Fruit fly (Drosophila melanogaster) whole organism, wandering third instar larva: Measurements from ENCODE around the gene Ac78C.

Experiments used
- Abd-B ChIP-seq: fragments of >200 bp; optimal IDR thresholded peaks from 2 replicates; lab custom pipeline; 2017; ENCODE audit warnings: missing biosample characterization, missing genetic modification characterization
- CG9705 ChIP-seq: fragments of 200-800 bp; sonication (Bioruptor generic); optimal IDR thresholded peaks from 2 replicates; lab custom pipeline; 2018; ENCODE audit warnings: missing biosample characterization, mild to moderate bottlenecking, missing genetic modification characterization
- Hnf4 ChIP-seq: fragments of 200-800 bp; sonication (Bioruptor generic); optimal IDR thresholded peaks from 2 replicates; lab custom pipeline; 2016; ENCODE audit warnings: missing biosample characterization, mild to moderate bottlenecking, missing genetic modification characterization
- Hr78 ChIP-seq: fragments of >200 bp; optimal IDR thresholded peaks from 2 replicates; lab custom pipeline; 2017; ENCODE audit warnings: missing biosample characterization, missing genetic modification characterization
- N ChIP-seq: fragments of >200 bp; optimal IDR thresholded peaks from 2 replicates; lab custom pipeline; 2018; ENCODE audit warnings: missing biosample characterization, missing external identifiers, missing genetic modification characterization
- OdsH ChIP-seq: fragments of 200-800 bp; sonication (Bioruptor generic); optimal IDR thresholded peaks from 2 replicates; lab custom pipeline; 2016; ENCODE audit warnings: missing biosample characterization, mild to moderate bottlenecking, missing genetic modification characterization
- Sp1 ChIP-seq: fragments of 200-800 bp; sonication (Bioruptor generic); optimal IDR thresholded peaks from 3 replicates; lab custom pipeline; 2019; ENCODE audit warnings: missing biosample characterization, mild to moderate bottlenecking, missing genetic modification characterization, moderate library complexity
- br ChIP-seq: fragments of 200-800 bp; sonication (Bioruptor generic); optimal IDR thresholded peaks from 2 replicates; lab custom pipeline; 2016; ENCODE audit warnings: missing biosample characterization, missing genetic modification characterization
- fru ChIP-seq: fragments of 200-800 bp; sonication (Bioruptor generic); optimal IDR thresholded peaks from 3 replicates; lab custom pipeline; 2016; ENCODE audit warnings: missing biosample characterization, mild to moderate bottlenecking, missing genetic modification characterization
- lola ChIP-seq: fragments of >200 bp; optimal IDR thresholded peaks from 2 replicates; lab custom pipeline; 2017; ENCODE audit warnings: missing biosample characterization, missing genetic modification characterization
- psq ChIP-seq: fragments of 200-800 bp; sonication (Bioruptor generic); optimal IDR thresholded peaks from 3 replicates; lab custom pipeline; 2017; ENCODE audit warnings: missing biosample characterization, mild to moderate bottlenecking, missing genetic modification characterization, moderate library complexity
- sv ChIP-seq: fragments of 200-800 bp; sonication (Bioruptor generic); optimal IDR thresholded peaks from 3 replicates; lab custom pipeline; 2016; ENCODE audit warnings: missing biosample characterization, missing genetic modification characterization
- tai ChIP-seq: sonication (Bioruptor generic); optimal IDR thresholded peaks from 2 replicates; lab custom pipeline; 2016; ENCODE audit warnings: missing biosample characterization, missing genetic modification characterization
- usp ChIP-seq: fragments of >200 bp; optimal IDR thresholded peaks from 2 replicates; lab custom pipeline; 2017; ENCODE audit warnings: missing biosample characterization, missing genetic modification characterization

DNA sequence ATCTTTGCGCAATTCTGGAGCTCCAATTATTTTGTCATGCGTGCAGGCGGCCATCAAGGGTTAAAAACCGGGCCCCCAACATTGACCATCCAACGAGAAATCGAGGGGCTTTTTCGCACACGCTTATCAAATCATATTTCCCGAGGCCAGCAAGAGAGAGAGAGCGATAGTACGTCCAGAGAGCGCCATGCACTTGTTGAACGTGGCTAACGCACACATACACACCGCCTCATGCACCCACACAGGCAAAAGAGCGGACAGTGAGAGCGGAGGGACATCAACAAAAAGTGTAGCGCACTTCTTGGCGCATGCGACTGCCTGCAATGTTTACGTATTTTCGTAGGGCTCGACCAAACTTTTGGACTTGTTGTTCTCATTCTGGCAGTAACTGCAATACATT lies 14.8 kb upstream of the Ac78C start:
- no peak for TF ChIP-seq Abd-B (GFP tag; lab: Kevin White, UChicago)
- no peak for TF ChIP-seq Hnf4 (GFP tag; lab: Kevin White, UChicago)
- no peak for TF ChIP-seq usp (GFP tag; lab: Kevin White, UChicago)
- TF ChIP-seq CG9705 (GFP tag; lab: Kevin White, UChicago) = no peak
- no peak for TF ChIP-seq Hr78
- TF ChIP-seq OdsH = no peak
- TF ChIP-seq N = no peak
- no peak for TF ChIP-seq fru (GFP tag; lab: Kevin White, UChicago)
- no peak for TF ChIP-seq br
- no peak for TF ChIP-seq sv (GFP tag; lab: Kevin White, UChicago)
- TF ChIP-seq tai (GFP tag; lab: Kevin White, UChicago) = no peak
- TF ChIP-seq Sp1 (GFP tag; lab: Kevin White, UChicago) = no peak
- TF ChIP-seq lola (GFP tag; lab: Kevin White, UChicago) = no peak
- TF ChIP-seq psq = no peak
